Worm (Caenorhabditis elegans) whole organism, young adult: ENCODE data around the gene srt-33.

Source experiments
- C06A6.2 ChIP-seq: fragments of 200-800 bp; sonication (Bioruptor generic); conservative IDR thresholded peaks from 2 replicates; pipeline ENCODE4 v1.3.6; 2022; ENCODE audit warnings: missing genetic modification characterization, missing compliant biosample characterization
- F57C9.4 ChIP-seq: sonication (generic microtip); optimal IDR thresholded peaks from 2 replicates; lab custom pipeline; 2017; ENCODE audit warnings: mild to moderate bottlenecking, missing genetic modification characterization, missing compliant biosample characterization
- ama-1 ChIP-seq, 3 experiments: fragments of 150-350 bp in 1 of 3; sonication (generic microtip) in 2 of 3; optimal IDR thresholded peaks; 2 replicates each; lab custom pipeline; 2014 to 2018; ENCODE audit warnings: missing biosample characterization in 2 of 3, missing genetic modification characterization in 2 of 3, missing genetic modification reagents in 2 of 3
- atf-7 ChIP-seq: sonication (generic microtip); optimal IDR thresholded peaks from 2 replicates; lab custom pipeline; 2017; ENCODE audit warnings: mild to moderate bottlenecking, missing genetic modification characterization, missing compliant biosample characterization
- hmg-20 ChIP-seq: fragments of 200-800 bp; sonication (Bioruptor generic); IDR thresholded peaks from 2 replicates; pipeline ENCODE4 v1.3.6; 2022; ENCODE audit warnings: missing genetic modification reagents, missing genetic modification characterization, missing compliant biosample characterization
- nfya-1 ChIP-seq: sonication (generic microtip); optimal IDR thresholded peaks from 2 replicates; lab custom pipeline; 2017; ENCODE audit warnings: antibody characterized with exemption, missing compliant biosample characterization, missing genetic modification characterization, borderline replicate concordance; ENCODE audit not compliant: insufficient read depth
- snpc-4 ChIP-seq, 5 experiments: fragments of 150-350 bp in 1 of 5; sonication (generic microtip) in 4 of 5; optimal IDR thresholded peaks; 2 replicates each; lab custom pipeline; 2014 to 2018; ENCODE audit warnings: missing genetic modification characterization in 5 of 5, missing biosample characterization in 3 of 5, antibody characterized with exemption in 2 of 5, mild to moderate bottlenecking in 2 of 5, missing compliant biosample characterization in 2 of 5, missing genotype in 2 of 5, moderate library complexity in 2 of 5, missing genetic modification reagents in 1 of 5
- unc-62 ChIP-seq: fragments of 150-350 bp; optimal IDR thresholded peaks from 2 replicates; lab custom pipeline; 2014; ENCODE audit warnings: missing biosample characterization, missing genetic modification reagents, missing genetic modification characterization
- ztf-18 ChIP-seq: sonication (generic microtip); optimal IDR thresholded peaks from 2 replicates; lab custom pipeline; 2016; ENCODE audit warnings: missing genotype, mild to moderate bottlenecking, missing genetic modification characterization, missing compliant biosample characterization

DNA sequence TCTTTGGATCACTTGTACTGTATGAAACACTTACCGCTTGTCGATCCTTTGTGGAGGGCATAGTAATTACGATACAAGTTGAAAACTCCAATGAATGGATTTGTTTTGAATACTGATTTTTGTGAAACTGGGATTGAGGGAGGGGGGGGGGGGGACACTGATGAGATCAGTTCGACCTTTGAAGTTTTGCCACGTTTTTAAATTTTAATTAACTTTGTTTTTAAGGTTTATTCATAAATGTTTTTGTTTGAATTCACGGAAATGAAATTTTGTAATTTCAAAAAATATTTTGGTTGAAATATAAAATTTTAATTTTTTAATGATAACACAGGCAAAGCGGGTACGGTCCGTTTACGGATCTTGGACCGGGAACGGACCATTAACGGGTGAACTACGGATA lies 43.7 kb downstream of the srt-33 start, which contains the start of gene ent-3:
- no peak for TF ChIP-seq ztf-18
- TF ChIP-seq atf-7 = no peak
- TF ChIP-seq F57C9.4 = no peak
- no peak for TF ChIP-seq ama-1 (optimal IDR thresholded peaks at IDR 0.05; lab: Kevin White, UChicago)
- TF ChIP-seq ama-1 (GFP tag; optimal IDR thresholded peaks at IDR 0.05; lab: Kevin White, UChicago) = no peak
- TF ChIP-seq C06A6.2 (GFP tag; lab: Robert Waterston, UW) = no peak
- TF ChIP-seq snpc-4 (GFP tag; optimal IDR thresholded peaks at IDR 0.05; lab: Kevin White, UChicago) = no peak
- no peak for TF ChIP-seq snpc-4 (tag; optimal IDR thresholded peaks at IDR 0.05; lab: Kevin White, UChicago)
- TF ChIP-seq hmg-20 (GFP tag; lab: Robert Waterston, UW) = no peak
- no peak for TF ChIP-seq unc-62 (GFP tag; lab: Kevin White, UChicago)
- TF ChIP-seq nfya-1 = no peak
